Fruit fly (Drosophila melanogaster): ENCODE data around the gene CG43739.

CG43739 gene

DNA sequence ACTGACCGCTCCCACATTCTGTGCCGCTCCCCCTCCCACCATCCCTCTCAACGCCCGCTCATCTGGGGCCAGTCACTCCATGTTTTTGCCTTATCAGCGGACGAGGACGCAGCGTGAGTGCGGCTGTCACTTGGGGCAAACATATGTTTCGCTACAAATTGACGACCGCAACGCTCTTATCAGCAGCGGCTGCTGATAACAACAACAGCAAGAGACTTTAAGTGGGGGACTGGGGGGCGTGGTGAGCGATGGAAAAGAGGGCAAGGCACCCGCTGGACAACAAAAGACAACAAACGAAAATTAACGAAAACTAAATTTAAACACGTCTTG is 17.3 kb upstream of the CG43739 start (continued):
- peak; percentile 65 for TF ChIP-seq Med (GFP tag)
- no peak for TF ChIP-seq Nf-YA (GFP tag; IDR thresholded peaks at IDR 0.05)
- no peak for TF ChIP-seq ind (GFP tag; optimal IDR thresholded peaks at IDR 0.05)
- no peak for TF ChIP-seq CG11085 (GFP tag; IDR thresholded peaks at IDR 0.05)
- no peak for TF ChIP-seq CG6175 (GFP tag; IDR thresholded peaks at IDR 0.05)
- no peak for TF ChIP-seq Oli (tag; optimal IDR thresholded peaks at IDR 0.05)
- no peak for TF ChIP-seq sisA (GFP tag; IDR thresholded peaks at IDR 0.05)
- TF ChIP-seq mirr (GFP tag; optimal IDR thresholded peaks at IDR 0.05), result peak; percentile 46
- no peak for TF ChIP-seq Nf-YB (GFP tag; optimal IDR thresholded peaks at IDR 0.05)
- TF ChIP-seq CG1603 (tag; optimal IDR thresholded peaks at IDR 0.05), result no peak
- TF ChIP-seq CG2202 (tag; optimal IDR thresholded peaks at IDR 0.05), result no peak
- no peak for TF ChIP-seq CG17568 (GFP tag; optimal IDR thresholded peaks at IDR 0.05)
- TF ChIP-seq gro (GFP tag; optimal IDR thresholded peaks at IDR 0.05), result no peak
- TF ChIP-seq Eip74EF (GFP tag; optimal IDR thresholded peaks at IDR 0.05), result no peak
- TF ChIP-seq CG11560 (tag; IDR thresholded peaks at IDR 0.05), result no peak
- peak; percentile 84 for TF ChIP-seq sug (tag; optimal IDR thresholded peaks at IDR 0.05)
- TF ChIP-seq klu (GFP tag; IDR thresholded peaks at IDR 0.05), result no peak
- no peak for TF ChIP-seq CG5953 (GFP tag; IDR thresholded peaks at IDR 0.05)
- no peak for TF ChIP-seq CG9609 (GFP tag; optimal IDR thresholded peaks at IDR 0.05)
- TF ChIP-seq Oaz (GFP tag; IDR thresholded peaks at IDR 0.05), result no peak
- no peak for TF ChIP-seq ara (GFP tag; IDR thresholded peaks at IDR 0.05)
- peak; percentile 9 for TF ChIP-seq run (tag; optimal IDR thresholded peaks at IDR 0.05)
- peak; percentile 58; the same call in 1 of the 2 replicates for TF ChIP-seq CG4360 (GFP tag; IDR thresholded peaks at IDR 0.05)
- no peak for TF ChIP-seq Dip3 (GFP tag; optimal IDR thresholded peaks at IDR 0.05)
- no peak for TF ChIP-seq Hmr (GFP tag; optimal IDR thresholded peaks at IDR 0.05)
- TF ChIP-seq kay (GFP tag; optimal IDR thresholded peaks at IDR 0.05), result no peak
- no peak for TF ChIP-seq E2f1 (GFP tag; IDR thresholded peaks at IDR 0.05)
- no peak for TF ChIP-seq da (GFP tag; optimal IDR thresholded peaks at IDR 0.05)
- peak; percentile 87 for TF ChIP-seq crol (GFP tag; IDR thresholded peaks at IDR 0.05)
- no peak for TF ChIP-seq CG16779 (GFP tag; IDR thresholded peaks at IDR 0.05)
- no peak for TF ChIP-seq pho (GFP tag; optimal IDR thresholded peaks at IDR 0.05)
- peak; percentile 52; the same call in 1 of the 2 replicates for TF ChIP-seq GATAe (GFP tag; conservative IDR thresholded peaks at IDR 0.05)
- no peak for TF ChIP-seq Ravus (GFP tag; IDR thresholded peaks at IDR 0.05)
- 0 out of 2 replicates have a peak, but pooled peaks have one; percentile 37 for TF ChIP-seq Awh (GFP tag; IDR thresholded peaks at IDR 0.05)
- TF ChIP-seq tap (tag; optimal IDR thresholded peaks at IDR 0.05), result no peak
- no peak for TF ChIP-seq sob (GFP tag; IDR thresholded peaks at IDR 0.05)
- no peak for TF ChIP-seq gcm2 (GFP tag; optimal IDR thresholded peaks at IDR 0.05)
- no peak for TF ChIP-seq Pdp1 (GFP tag; optimal IDR thresholded peaks at IDR 0.05)
- no peak for TF ChIP-seq CG4730 (GFP tag; IDR thresholded peaks at IDR 0.05)
- no peak for TF ChIP-seq gfzf (GFP tag; optimal IDR thresholded peaks at IDR 0.05)
- TF ChIP-seq Ptx1 (GFP tag; IDR thresholded peaks at IDR 0.05), result no peak
- no peak for TF ChIP-seq CG10209 (GFP tag; optimal IDR thresholded peaks at IDR 0.05)
- peak in 1 of 2 experiments; percentile 35 for TF ChIP-seq Hr78 (GFP tag; optimal IDR thresholded peaks at IDR 0.05)
- 0 out of 3 replicates have a peak, but pooled peaks have one; percentile 19 for TF ChIP-seq vnd (GFP tag; IDR thresholded peaks at IDR 0.05; ENCODE audit: partially characterized antibody)
- TF ChIP-seq bbx (GFP tag; IDR thresholded peaks at IDR 0.05; ENCODE audit: partially characterized antibody), result 0 out of 2 replicates have a peak, but pooled peaks have one; percentile 21
- peak; percentile 65 for TF ChIP-seq CG10543 (GFP tag; optimal IDR thresholded peaks at IDR 0.05)
- TF ChIP-seq crp (GFP tag; optimal IDR thresholded peaks at IDR 0.05), result peak in 1 of 2 experiments; percentile 10
- no peak for TF ChIP-seq crc (GFP tag; optimal IDR thresholded peaks at IDR 0.05)
- TF ChIP-seq tin (GFP tag; optimal IDR thresholded peaks at IDR 0.05), result no peak
- peak; percentile 50; the same call in 1 of the 3 replicates for TF ChIP-seq Aef1 (GFP tag; IDR thresholded peaks at IDR 0.05)
- no peak for TF ChIP-seq bigmax (GFP tag; optimal IDR thresholded peaks at IDR 0.05)
- no peak for TF ChIP-seq CG5245 (GFP tag; optimal IDR thresholded peaks at IDR 0.05)
